Worm (Caenorhabditis elegans): ENCODE measurements around the gene T26C5.5.
A peak's percentile ranks its signal among the peaks of the same experiment; 100 is the strongest.

DNA sequence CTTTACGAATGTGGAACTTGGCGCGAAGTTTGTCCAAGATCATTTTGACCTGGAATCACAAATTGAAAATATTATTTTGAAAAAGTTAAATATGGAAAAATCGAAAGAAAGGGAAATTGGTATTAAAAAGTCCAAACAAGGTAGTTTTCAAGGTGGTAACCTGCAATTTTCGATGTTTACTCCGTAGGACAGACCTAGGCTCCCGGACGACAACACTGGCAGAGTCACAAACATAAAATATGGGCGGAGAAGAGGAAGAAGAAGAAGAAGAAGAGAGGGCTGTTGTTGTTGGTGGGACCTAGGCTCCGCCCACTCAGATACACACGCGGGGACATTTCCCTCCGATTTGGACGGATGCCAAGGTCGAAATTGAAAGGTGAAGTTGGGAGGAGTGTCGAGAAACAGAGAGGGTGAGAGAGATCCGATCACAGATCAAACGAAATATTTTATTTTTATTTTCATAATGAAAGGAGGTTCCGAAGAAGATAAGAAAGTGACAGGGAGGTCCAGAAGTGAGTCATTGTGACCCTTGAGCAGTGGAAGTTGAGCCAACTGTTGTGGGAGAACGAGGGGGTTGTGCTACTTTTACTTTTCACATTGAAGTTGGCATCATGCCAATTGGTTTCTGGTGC is 15.5 kb upstream of the T26C5.5 start, which contains the start of gene aqp-2:
- TF ChIP-seq lsy-2 (tag; optimal IDR thresholded peaks at IDR 0.05) = no peak
- TF ChIP-seq unc-62 (GFP tag; optimal IDR thresholded peaks at IDR 0.05) = peak; percentile 88
